Worm (Caenorhabditis elegans) whole organism, L1 larva: Measurements from ENCODE around the gene ctl-3.
"Not testable (repeated sequence)": the region's sequence is repeated elsewhere in the genome, so short reads cannot be mapped to it uniquely, and the experiment has no call there.

Source experiments
- F16B12.6 ChIP-seq: fragments of 150-350 bp; optimal IDR thresholded peaks from 2 replicates; lab custom pipeline; 2014; ENCODE audit warnings: missing biosample characterization, missing genetic modification characterization
- egl-27 ChIP-seq, 2 experiments: fragments of 150-350 bp in 1 of 2; sonication (generic microtip); optimal IDR thresholded peaks; 3 replicates each; lab custom pipeline; 2017 to 2018; ENCODE audit warnings: missing biosample characterization in 2 of 2, missing genetic modification characterization in 2 of 2, missing genetic modification reagents in 2 of 2
- fkh-10 ChIP-seq: sonication (generic microtip); optimal IDR thresholded peaks from 2 replicates; lab custom pipeline; 2017; ENCODE audit warnings: missing biosample characterization, missing genetic modification reagents, missing genetic modification characterization
- fos-1 ChIP-seq: fragments of 150-350 bp; optimal IDR thresholded peaks from 2 replicates; lab custom pipeline; 2014; ENCODE audit warnings: missing biosample characterization, missing genetic modification characterization
- mab-9 ChIP-seq: fragments of 200-800 bp; sonication (Bioruptor generic); IDR thresholded peaks from 2 replicates; pipeline ENCODE4 v1.3.6; 2022; ENCODE audit warnings: missing genetic modification reagents, missing genetic modification characterization, missing compliant biosample characterization
- mep-1 ChIP-seq: fragments of 150-350 bp; optimal IDR thresholded peaks from 2 replicates; lab custom pipeline; 2014; ENCODE audit warnings: missing biosample characterization, missing genetic modification characterization
- nhr-237 ChIP-seq: fragments of 150-350 bp; optimal IDR thresholded peaks from 2 replicates; lab custom pipeline; 2014; ENCODE audit warnings: missing biosample characterization, missing genetic modification characterization
- skn-1 ChIP-seq: fragments of 150-350 bp; optimal IDR thresholded peaks from 2 replicates; lab custom pipeline; 2014; ENCODE audit warnings: missing biosample characterization, missing genetic modification characterization
- snpc-4 ChIP-seq: fragments of 150-350 bp; optimal IDR thresholded peaks from 2 replicates; lab custom pipeline; 2014; ENCODE audit warnings: missing biosample characterization, missing genetic modification characterization
- zag-1 ChIP-seq: fragments of 150-350 bp; optimal IDR thresholded peaks from 2 replicates; lab custom pipeline; 2014; ENCODE audit warnings: missing biosample characterization, missing genetic modification characterization

ce11 chrII:14291854-14292253 is 18.7 kb downstream of the ctl-3 start:
- not testable (repeated sequence) for TF ChIP-seq fos-1; nhr-237 (tag; lab: Kevin White, UChicago); mab-9 (GFP tag; lab: Robert Waterston, UW); snpc-4 (tag; lab: Kevin White, UChicago); zag-1 (tag; lab: Kevin White, UChicago); egl-27 (tag; optimal IDR thresholded peaks at IDR 0.05; lab: Kevin White, UChicago); F16B12.6 (tag; lab: Kevin White, UChicago); fkh-10; skn-1 (tag; lab: Kevin White, UChicago); mep-1 (tag; lab: Kevin White, UChicago)
